Worm (Caenorhabditis elegans): ENCODE data around the gene K10C9.1.

K10C9.1 gene

ce11 chrV:1084016-1084415 is 9.0 kb downstream of the K10C9.1 start, which contains the start of gene Y50D4B.6:
Y50D4B.6 (plus strand) TSS chrV:1084316.
- TF ChIP-seq zag-1 (tag; optimal IDR thresholded peaks at IDR 0.05) (no peak), jun-1 (tag; optimal IDR thresholded peaks at IDR 0.05) (no peak), grh-1 (GFP tag; IDR thresholded peaks at IDR 0.05) (no peak), lin-35 (GFP tag; optimal IDR thresholded peaks at IDR 0.05) (no peak), unc-130 (tag; optimal IDR thresholded peaks at IDR 0.05) (no peak), ets-5 (GFP tag; IDR thresholded peaks at IDR 0.05) (no peak), dpl-1 (GFP tag; optimal IDR thresholded peaks at IDR 0.05) (no peak)

DNA sequence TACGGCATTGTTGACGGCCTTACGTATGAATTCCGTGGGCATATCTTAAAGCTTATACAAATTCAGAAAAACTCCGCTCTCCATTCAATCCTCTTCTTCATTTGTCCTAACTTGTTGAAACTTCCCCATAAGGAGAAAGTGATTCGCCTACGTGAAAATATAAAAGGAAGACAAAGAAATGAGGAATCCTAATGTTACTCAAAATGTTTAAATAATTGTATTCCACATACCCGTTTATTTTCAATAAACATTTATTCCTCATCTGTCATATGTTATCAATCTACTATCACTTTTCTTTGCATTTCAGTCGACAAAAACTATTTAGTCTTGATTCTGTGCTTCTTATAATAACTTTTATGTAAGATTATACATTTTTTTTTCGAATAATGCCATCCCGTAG is 12.9 kb downstream of the K10C9.1 start, which contains the start of gene clec-203:
Gene clec-203, plus strand, starts transcription at position 301 of the 400 bp plus-strand sequence.
- TF ChIP-seq rnt-1 (tag; optimal IDR thresholded peaks at IDR 0.05) (no peak), ets-5 (GFP tag; IDR thresholded peaks at IDR 0.05) (no peak), nhr-20 (tag; optimal IDR thresholded peaks at IDR 0.05) (no peak), snpc-4 (tag; optimal IDR thresholded peaks at IDR 0.05) (no peak), unc-86 (tag; optimal IDR thresholded peaks at IDR 0.05) (no peak), zag-1 (tag; optimal IDR thresholded peaks at IDR 0.05) (no peak), lin-14 (GFP tag; optimal IDR thresholded peaks at IDR 0.05) (no peak), xbp-1 (tag; optimal IDR thresholded peaks at IDR 0.05) (no peak), nhr-77 (tag; optimal IDR thresholded peaks at IDR 0.05) (no peak), grh-1 (GFP tag; IDR thresholded peaks at IDR 0.05) (no peak), ztf-11 (tag; optimal IDR thresholded peaks at IDR 0.05) (no peak), ceh-63 (GFP tag; optimal IDR thresholded peaks at IDR 0.05) (no peak), isw-1 (GFP tag; IDR thresholded peaks at IDR 0.05) (no peak), sox-4 (tag; optimal IDR thresholded peaks at IDR 0.05) (no peak), mep-1 (tag; optimal IDR thresholded peaks at IDR 0.05) (no peak), egl-27 (tag; optimal IDR thresholded peaks at IDR 0.05) (no peak), snu-23 (GFP tag; optimal IDR thresholded peaks at IDR 0.05) (no peak), nhr-90 (tag; optimal IDR thresholded peaks at IDR 0.05; ENCODE audit: poor library complexity) (no peak), irx-1 (tag; optimal IDR thresholded peaks at IDR 0.05) (no peak), nhr-47 (tag; optimal IDR thresholded peaks at IDR 0.05) (no peak)

DNA sequence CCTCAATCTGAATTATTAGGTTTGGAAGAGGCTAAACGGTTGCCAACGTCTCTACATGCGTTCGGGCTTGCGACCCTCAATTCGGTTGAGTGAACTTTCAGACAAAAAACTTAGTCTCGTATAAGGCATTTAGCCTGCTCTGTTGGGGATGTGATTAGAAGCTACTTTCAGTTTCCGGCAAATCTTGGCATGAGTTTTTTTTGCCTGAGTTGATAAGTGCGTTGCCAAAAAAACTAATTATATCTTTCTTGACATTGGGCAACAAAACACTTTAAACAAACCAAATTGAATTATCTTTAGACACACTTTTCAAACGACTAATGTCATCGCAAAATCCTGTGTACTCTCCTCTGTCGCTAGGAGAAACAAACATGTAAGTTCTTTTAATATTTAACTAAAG is 17.3 kb downstream of the K10C9.1 start, which contains the start of gene Y50D4B.4:
Gene Y50D4B.4, plus strand, starts transcription at position 301 of the 400 bp plus-strand sequence.
- TF ChIP-seq lin-39 (tag; optimal IDR thresholded peaks at IDR 0.05) (no peak), rnt-1 (tag; optimal IDR thresholded peaks at IDR 0.05) (no peak), mab-9 (GFP tag; IDR thresholded peaks at IDR 0.05) (no peak), efl-1 (optimal IDR thresholded peaks at IDR 0.05) (no peak), efl-1 (GFP tag; optimal IDR thresholded peaks at IDR 0.05 in 1 of 2) (no peak), C04F5.9 (tag; optimal IDR thresholded peaks at IDR 0.05) (no peak), pax-3 (tag; optimal IDR thresholded peaks at IDR 0.05) (no peak), ztf-11 (tag; optimal IDR thresholded peaks at IDR 0.05) (no peak), nhr-84 (tag; optimal IDR thresholded peaks at IDR 0.05) (no peak), lin-15B (tag; optimal IDR thresholded peaks at IDR 0.05) (no peak), nhr-77 (tag; optimal IDR thresholded peaks at IDR 0.05) (no peak), unc-30 (tag; optimal IDR thresholded peaks at IDR 0.05) (no peak), nhr-28 (tag; optimal IDR thresholded peaks at IDR 0.05) (no peak), sup-37 (GFP tag; optimal IDR thresholded peaks at IDR 0.05) (no peak), nhr-71 (tag; optimal IDR thresholded peaks at IDR 0.05) (no peak)

DNA sequence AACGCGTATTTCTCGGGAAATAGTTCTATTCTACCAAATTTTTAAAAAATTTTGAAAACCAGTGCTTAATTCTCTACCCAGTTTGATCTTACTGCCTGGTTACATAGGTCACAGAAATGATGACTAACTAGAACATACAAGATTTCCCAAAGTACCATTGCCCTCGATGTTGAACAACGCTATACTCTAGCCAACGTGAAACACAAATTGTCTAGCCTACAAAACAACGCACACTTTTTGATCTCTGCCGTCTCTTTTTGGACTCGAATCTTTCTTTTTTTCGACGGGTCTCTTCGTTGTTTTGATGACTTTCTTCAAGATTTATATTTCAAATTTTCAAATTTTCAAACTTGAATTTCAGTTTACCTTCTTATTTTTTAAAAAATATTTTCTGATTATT is 25.2 kb downstream of the K10C9.1 start, which contains the start of gene Y50D4B.2:
Gene Y50D4B.2, plus strand, starts transcription at position 301 of the 400 bp plus-strand sequence.
- TF ChIP-seq ets-5 (GFP tag; IDR thresholded peaks at IDR 0.05) (no peak), jun-1 (tag; optimal IDR thresholded peaks at IDR 0.05) (no peak), vab-15 (tag; optimal IDR thresholded peaks at IDR 0.05) (no peak), aha-1 (tag; optimal IDR thresholded peaks at IDR 0.05) (no peak), nhr-76 (tag; optimal IDR thresholded peaks at IDR 0.05) (no peak), unc-86 (tag; optimal IDR thresholded peaks at IDR 0.05) (no peak), fos-1 (tag; optimal IDR thresholded peaks at IDR 0.05) (no peak), unc-130 (tag; optimal IDR thresholded peaks at IDR 0.05) (no peak), ceh-8 (GFP tag; optimal IDR thresholded peaks at IDR 0.05) (no peak), nhr-237 (tag; optimal IDR thresholded peaks at IDR 0.05) (no peak), ztf-11 (tag; optimal IDR thresholded peaks at IDR 0.05) (no peak), efl-1 (optimal IDR thresholded peaks at IDR 0.05) (no peak), efl-1 (GFP tag; optimal IDR thresholded peaks at IDR 0.05 in 1 of 2) (no peak), hlh-4 (tag; optimal IDR thresholded peaks at IDR 0.05) (no peak), mdl-1 (tag; optimal IDR thresholded peaks at IDR 0.05) (no peak), hpl-2 (GFP tag; optimal IDR thresholded peaks at IDR 0.05) (no peak), Y116A8C.19 (tag; optimal IDR thresholded peaks at IDR 0.05; ENCODE audit: borderline replicate concordance) (no peak), lin-39 (tag; optimal IDR thresholded peaks at IDR 0.05) (no peak), swsn-7 (tag; optimal IDR thresholded peaks at IDR 0.05) (no peak), nhr-71 (tag; optimal IDR thresholded peaks at IDR 0.05) (no peak), sup-37 (GFP tag; optimal IDR thresholded peaks at IDR 0.05) (no peak)
